Fruit fly (Drosophila melanogaster) whole organism, adult: ENCODE results near the gene ppk7.

Experiments
- CG1620 ChIP-seq: fragments of 200-800 bp; sonication (Bioruptor generic); optimal IDR thresholded peaks from 2 replicates; lab custom pipeline; 2016; ENCODE audit warnings: missing biosample characterization, missing genetic modification characterization
- CG7045 ChIP-seq: fragments of 200-800 bp; sonication (Bioruptor generic); optimal IDR thresholded peaks from 2 replicates; lab custom pipeline; 2017; ENCODE audit warnings: missing biosample characterization, mild to moderate bottlenecking, missing genetic modification characterization
- CG7101 ChIP-seq: fragments of 200-800 bp; sonication (Bioruptor generic); optimal IDR thresholded peaks from 2 replicates; lab custom pipeline; 2018; ENCODE audit warnings: missing biosample characterization, mild to moderate bottlenecking, missing genetic modification characterization, moderate library complexity
- Clk ChIP-seq: fragments of 200-800 bp; sonication (Bioruptor generic); optimal IDR thresholded peaks from 2 replicates; lab custom pipeline; 2017; ENCODE audit warnings: missing biosample characterization, missing genetic modification characterization
- pad ChIP-seq: fragments of 200-800 bp; sonication (Bioruptor generic); optimal IDR thresholded peaks from 3 replicates; lab custom pipeline; 2017; ENCODE audit warnings: missing biosample characterization, missing genetic modification characterization, mild to moderate bottlenecking, moderate library complexity, missing genetic modification reagents
- tj ChIP-seq: fragments of 200-800 bp; sonication (Bioruptor generic); optimal IDR thresholded peaks from 3 replicates; lab custom pipeline; 2017; ENCODE audit warnings: missing biosample characterization, mild to moderate bottlenecking, missing genetic modification characterization, moderate library complexity
- toe ChIP-seq: fragments of 200-800 bp; sonication (Bioruptor generic); optimal IDR thresholded peaks from 2 replicates; lab custom pipeline; 2016; ENCODE audit warnings: missing biosample characterization, missing genetic modification characterization

DNA sequence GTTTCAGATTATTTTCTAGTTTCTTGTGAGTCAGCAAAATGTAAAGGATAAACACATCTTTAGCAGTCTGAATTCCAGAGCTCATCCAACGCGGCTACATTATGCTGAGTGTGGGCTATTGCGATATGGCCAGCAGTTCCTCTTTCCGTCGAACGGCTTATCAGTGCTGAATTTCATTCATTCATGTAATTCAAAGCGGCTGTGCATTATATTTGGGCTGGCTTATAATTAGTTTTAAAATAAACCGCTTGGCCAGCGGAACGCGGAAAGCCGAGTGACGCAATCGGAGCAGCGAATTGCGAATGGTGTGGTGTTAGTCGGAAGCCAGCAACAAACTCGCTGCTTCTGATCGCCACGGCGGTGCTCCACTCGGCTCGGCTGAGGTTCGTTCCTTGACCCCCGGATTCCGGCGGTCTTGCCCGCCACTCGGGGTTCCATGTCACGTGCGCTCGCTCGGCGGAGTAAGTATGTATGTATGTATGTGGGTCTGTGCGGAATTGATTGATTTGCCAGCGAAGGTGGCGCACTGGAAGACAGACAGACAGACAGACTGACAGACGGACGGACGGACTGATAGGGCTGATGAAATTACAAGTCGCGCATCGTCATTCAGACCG is 17.0 kb upstream of the ppk7 start:
- TF ChIP-seq CG7101 (tag; lab: Kevin White, UChicago) (no peak), Clk (GFP tag; lab: Kevin White, UChicago) (no peak), toe (no peak), pad (GFP tag; lab: Kevin White, UChicago) (no peak), CG7045 (GFP tag; lab: Kevin White, UChicago) (no peak), tj (peak; percentile 97), CG1620 (GFP tag; lab: Kevin White, UChicago) (no peak)
